Worm (Caenorhabditis elegans) whole organism, L1 larva: Measurements from ENCODE around the gene F09F9.3.

Source experiments
- C04F5.9 ChIP-seq: sonication (generic microtip); optimal IDR thresholded peaks from 2 replicates; lab custom pipeline; 2016; ENCODE audit warnings: missing genetic modification characterization, missing compliant biosample characterization
- C16A3.4 ChIP-seq: fragments of 150-350 bp; optimal IDR thresholded peaks from 2 replicates; lab custom pipeline; 2014; ENCODE audit warnings: missing biosample characterization, missing genetic modification characterization
- F16B12.6 ChIP-seq: fragments of 150-350 bp; optimal IDR thresholded peaks from 2 replicates; lab custom pipeline; 2014; ENCODE audit warnings: missing biosample characterization, missing genetic modification characterization
- Y116A8C.19 ChIP-seq: sonication (generic microtip); optimal IDR thresholded peaks from 2 replicates; lab custom pipeline; 2016; ENCODE audit warnings: missing compliant biosample characterization, missing genetic modification characterization, borderline replicate concordance
- aha-1 ChIP-seq: fragments of 150-350 bp; optimal IDR thresholded peaks from 2 replicates; lab custom pipeline; 2014; ENCODE audit warnings: missing biosample characterization, missing genetic modification characterization
- alr-1 ChIP-seq: fragments of 200-800 bp; sonication (Bioruptor generic); optimal IDR thresholded peaks from 2 replicates; lab custom pipeline; 2018; ENCODE audit warnings: borderline replicate concordance, mild to moderate bottlenecking, missing genetic modification characterization, missing compliant biosample characterization
- ama-1 ChIP-seq: fragments of 150-350 bp; optimal IDR thresholded peaks from 2 replicates; lab custom pipeline; 2014
- ceh-63 ChIP-seq: fragments of 200-800 bp; sonication (Bioruptor generic); optimal IDR thresholded peaks from 2 replicates; lab custom pipeline; 2018; ENCODE audit warnings: mild to moderate bottlenecking, missing genetic modification characterization, missing compliant biosample characterization
- ceh-8 ChIP-seq: fragments of 200-800 bp; sonication (Bioruptor generic); optimal IDR thresholded peaks from 2 replicates; lab custom pipeline; 2018; ENCODE audit warnings: mild to moderate bottlenecking, missing genetic modification characterization, moderate library complexity, missing compliant biosample characterization
- ceh-82 ChIP-seq, 3 experiments: fragments of 150-350 bp in 1 of 3; sonication (generic microtip) in 2 of 3; optimal IDR thresholded peaks; 2 replicates each; lab custom pipeline; 2014 to 2017; ENCODE audit warnings: missing biosample characterization in 3 of 3, missing genetic modification characterization in 3 of 3
- ceh-90 ChIP-seq: sonication (generic microtip); optimal IDR thresholded peaks from 2 replicates; lab custom pipeline; 2016; ENCODE audit warnings: missing genetic modification characterization, missing compliant biosample characterization
- ces-1 ChIP-seq: fragments of 150-350 bp; optimal IDR thresholded peaks from 2 replicates; lab custom pipeline; 2014; ENCODE audit warnings: missing biosample characterization, missing genetic modification reagents, missing genetic modification characterization
- dpl-1 ChIP-seq, 3 experiments: fragments of 150-350 bp in 2 of 3; sonication (generic microtip) in 1 of 3; optimal IDR thresholded peaks; 2 replicates each; lab custom pipeline; 2014 to 2017; ENCODE audit warnings: missing biosample characterization in 3 of 3, missing genetic modification characterization in 3 of 3, missing genetic modification reagents in 3 of 3
- dsc-1 ChIP-seq: sonication (generic microtip); optimal IDR thresholded peaks from 2 replicates; lab custom pipeline; 2016; ENCODE audit warnings: mild to moderate bottlenecking, missing genetic modification characterization, missing compliant biosample characterization
- efl-1 ChIP-seq, 4 experiments: fragments of 150-350 bp; optimal IDR thresholded peaks in 3 of 4; peaks in 1 of 4; 1 replicate in 1 of 4; 2 replicates in 3 of 4; lab custom pipeline; 2014; ENCODE audit warnings: missing biosample characterization in 2 of 4, missing genetic modification characterization in 2 of 4, missing genetic modification reagents in 2 of 4
- efl-3 ChIP-seq: fragments of 200-800 bp; sonication (Bioruptor generic); optimal IDR thresholded peaks from 2 replicates; lab custom pipeline; 2018; ENCODE audit warnings: mild to moderate bottlenecking, missing genetic modification characterization, missing compliant biosample characterization
- elt-2 ChIP-seq: sonication (generic microtip); optimal IDR thresholded peaks from 2 replicates; lab custom pipeline; 2016; ENCODE audit warnings: missing genetic modification characterization, mild to moderate bottlenecking, inconsistent platforms, missing compliant biosample characterization, missing genetic modification reagents
- elt-3 ChIP-seq, 6 experiments: fragments of 150-350 bp in 1 of 6; sonication (generic microtip); optimal IDR thresholded peaks; 2 replicates each; lab custom pipeline; 2017 to 2018; ENCODE audit warnings: missing biosample characterization in 6 of 6, missing genetic modification characterization in 6 of 6, inconsistent platforms in 1 of 6
- fkh-10 ChIP-seq: sonication (generic microtip); optimal IDR thresholded peaks from 2 replicates; lab custom pipeline; 2017; ENCODE audit warnings: missing biosample characterization, missing genetic modification reagents, missing genetic modification characterization
- fkh-4 ChIP-seq: sonication (generic microtip); optimal IDR thresholded peaks from 2 replicates; lab custom pipeline; 2016; ENCODE audit warnings: missing compliant biosample characterization, missing genetic modification characterization, borderline replicate concordance
- grh-1 ChIP-seq: fragments of 200-800 bp; sonication (Bioruptor generic); IDR thresholded peaks from 2 replicates; pipeline ENCODE4 v1.3.6; 2022; ENCODE audit warnings: missing genetic modification reagents, missing genetic modification characterization, missing compliant biosample characterization
- hlh-17 ChIP-seq: fragments of 200-800 bp; sonication (Bioruptor generic); optimal IDR thresholded peaks from 2 replicates; lab custom pipeline; 2018; ENCODE audit warnings: missing genetic modification characterization, mild to moderate bottlenecking, missing compliant biosample characterization, moderate library complexity, borderline replicate concordance
- hlh-4 ChIP-seq: sonication (generic microtip); optimal IDR thresholded peaks from 2 replicates; lab custom pipeline; 2016; ENCODE audit warnings: mild to moderate bottlenecking, missing genetic modification characterization, missing compliant biosample characterization
- hpl-2 ChIP-seq: fragments of 150-350 bp; optimal IDR thresholded peaks from 2 replicates; lab custom pipeline; 2014; ENCODE audit warnings: missing biosample characterization, missing genetic modification reagents, missing genetic modification characterization
- irx-1 ChIP-seq: sonication (generic microtip); optimal IDR thresholded peaks from 2 replicates; lab custom pipeline; 2016; ENCODE audit warnings: missing genetic modification characterization, missing compliant biosample characterization
- jun-1 ChIP-seq: fragments of 150-350 bp; optimal IDR thresholded peaks from 2 replicates; lab custom pipeline; 2014; ENCODE audit warnings: missing biosample characterization, missing genetic modification reagents, missing genetic modification characterization
- lin-14 ChIP-seq: fragments of 200-800 bp; sonication (Bioruptor generic); optimal IDR thresholded peaks from 2 replicates; lab custom pipeline; 2018; ENCODE audit warnings: mild to moderate bottlenecking, missing genetic modification characterization, moderate library complexity, missing compliant biosample characterization
- lin-15B ChIP-seq: fragments of 150-350 bp; sonication (generic microtip); optimal IDR thresholded peaks from 3 replicates; lab custom pipeline; 2014; ENCODE audit warnings: missing biosample characterization, missing genetic modification characterization
- lin-39 ChIP-seq: fragments of 150-350 bp; optimal IDR thresholded peaks from 2 replicates; lab custom pipeline; 2014; ENCODE audit warnings: missing biosample characterization, missing genetic modification reagents, missing genetic modification characterization
- lsy-2 ChIP-seq, 2 experiments: fragments of 150-350 bp; optimal IDR thresholded peaks; 2 replicates each; lab custom pipeline; 2014; ENCODE audit warnings: missing biosample characterization in 2 of 2, missing genetic modification characterization in 2 of 2
- mef-2 ChIP-seq: fragments of 150-350 bp; optimal IDR thresholded peaks from 2 replicates; lab custom pipeline; 2014; ENCODE audit warnings: missing biosample characterization, missing genetic modification characterization
- mep-1 ChIP-seq: fragments of 150-350 bp; optimal IDR thresholded peaks from 2 replicates; lab custom pipeline; 2014; ENCODE audit warnings: missing biosample characterization, missing genetic modification characterization
- nhr-11 ChIP-seq: fragments of 150-350 bp; optimal IDR thresholded peaks from 2 replicates; lab custom pipeline; 2014; ENCODE audit warnings: missing biosample characterization, missing genetic modification characterization
- nhr-12 ChIP-seq: sonication (generic microtip); optimal IDR thresholded peaks from 2 replicates; lab custom pipeline; 2017; ENCODE audit warnings: missing biosample characterization, missing genetic modification characterization
- nhr-19 ChIP-seq: fragments of 200-800 bp; sonication (Bioruptor generic); conservative IDR thresholded peaks from 2 replicates; pipeline ENCODE4 v1.3.6; 2022; ENCODE audit warnings: missing genetic modification characterization, missing compliant biosample characterization
- nhr-20 ChIP-seq: sonication (generic microtip); optimal IDR thresholded peaks from 2 replicates; lab custom pipeline; 2016; ENCODE audit warnings: mild to moderate bottlenecking, missing genetic modification characterization, missing compliant biosample characterization
- nhr-28 ChIP-seq: fragments of 150-350 bp; optimal IDR thresholded peaks from 2 replicates; lab custom pipeline; 2014; ENCODE audit warnings: missing biosample characterization, missing genetic modification characterization
- nhr-76 ChIP-seq: sonication (generic microtip); optimal IDR thresholded peaks from 2 replicates; lab custom pipeline; 2017; ENCODE audit warnings: missing biosample characterization, missing genetic modification characterization
- nhr-77 ChIP-seq: fragments of 150-350 bp; optimal IDR thresholded peaks from 2 replicates; lab custom pipeline; 2014; ENCODE audit warnings: missing biosample characterization, missing genetic modification characterization
- nhr-84 ChIP-seq: sonication (generic microtip); optimal IDR thresholded peaks from 2 replicates; lab custom pipeline; 2017; ENCODE audit warnings: missing biosample characterization, missing genetic modification characterization
- nhr-85 ChIP-seq: sonication (generic microtip); peaks from one replicate; lab custom pipeline; 2016; ENCODE audit warnings: missing genetic modification characterization, inconsistent platforms, missing compliant biosample characterization
- pax-3 ChIP-seq: fragments of 200-800 bp; sonication (Bioruptor generic); optimal IDR thresholded peaks from 2 replicates; lab custom pipeline; 2018; ENCODE audit warnings: mild to moderate bottlenecking, missing genetic modification characterization, moderate library complexity, missing compliant biosample characterization
- rnt-1 ChIP-seq: sonication (generic microtip); optimal IDR thresholded peaks from 2 replicates; lab custom pipeline; 2016; ENCODE audit warnings: mild to moderate bottlenecking, missing genetic modification characterization, moderate library complexity, missing compliant biosample characterization
- snpc-4 ChIP-seq: fragments of 150-350 bp; optimal IDR thresholded peaks from 2 replicates; lab custom pipeline; 2014; ENCODE audit warnings: missing biosample characterization, missing genetic modification characterization
- snu-23 ChIP-seq: sonication (generic microtip); optimal IDR thresholded peaks from 2 replicates; lab custom pipeline; 2016; ENCODE audit warnings: missing genetic modification characterization, missing compliant biosample characterization
- sptf-1 ChIP-seq: fragments of 150-350 bp; optimal IDR thresholded peaks from 2 replicates; lab custom pipeline; 2014; ENCODE audit warnings: missing biosample characterization, missing genetic modification characterization
- sup-37 ChIP-seq: fragments of 200-800 bp; sonication (Bioruptor generic); optimal IDR thresholded peaks from 2 replicates; lab custom pipeline; 2018; ENCODE audit warnings: mild to moderate bottlenecking, missing genetic modification characterization, missing compliant biosample characterization
- swsn-7 ChIP-seq: sonication (generic microtip); optimal IDR thresholded peaks from 2 replicates; lab custom pipeline; 2016; ENCODE audit warnings: missing genetic modification characterization, missing compliant biosample characterization
- tbx-2 ChIP-seq: sonication (generic microtip); optimal IDR thresholded peaks from 2 replicates; lab custom pipeline; 2016; ENCODE audit warnings: missing genetic modification characterization, missing compliant biosample characterization
- unc-30 ChIP-seq: sonication (generic microtip); optimal IDR thresholded peaks from 2 replicates; lab custom pipeline; 2017; ENCODE audit warnings: missing biosample characterization, missing genetic modification characterization
- unc-62 ChIP-seq: fragments of 150-350 bp; optimal IDR thresholded peaks from 2 replicates; lab custom pipeline; 2014; ENCODE audit warnings: missing biosample characterization, missing genetic modification reagents, missing genetic modification characterization
- unc-98 ChIP-seq: fragments of 200-800 bp; sonication (Bioruptor generic); IDR thresholded peaks from 2 replicates; pipeline ENCODE4 v1.3.6; 2022; ENCODE audit warnings: missing genetic modification characterization, missing compliant biosample characterization
- zag-1 ChIP-seq: fragments of 150-350 bp; optimal IDR thresholded peaks from 2 replicates; lab custom pipeline; 2014; ENCODE audit warnings: missing biosample characterization, missing genetic modification characterization
- ztf-4 ChIP-seq: fragments of 150-350 bp; optimal IDR thresholded peaks from 2 replicates; lab custom pipeline; 2014; ENCODE audit warnings: missing biosample characterization, missing genetic modification characterization

The F09F9.3 gene

ce11 chrX:4132243-4132642 is 11.4 kb upstream of the F09F9.3 start (continued):
- TF ChIP-seq swsn-7 (tag; lab: Kevin White, UChicago) (peak; percentile 9), unc-98 (GFP tag; lab: Robert Waterston, UW) (no peak), hlh-17 (no peak), lsy-2 (tag; optimal IDR thresholded peaks at IDR 0.05; lab: Kevin White, UChicago) (peak in 1 of 2 experiments; percentile 20), ceh-82 (tag; optimal IDR thresholded peaks at IDR 0.05; lab: Kevin White, UChicago) (no peak), unc-62 (GFP tag; lab: Kevin White, UChicago) (no peak), ces-1 (GFP tag; lab: Kevin White, UChicago) (no peak), nhr-19 (GFP tag; lab: Robert Waterston, UW) (peak; percentile 71), nhr-28 (no peak), nhr-20 (tag; lab: Kevin White, UChicago) (peak; percentile 69), ama-1 (lab: Kevin White, UChicago) (no peak), lin-39 (tag; lab: Kevin White, UChicago) (no peak), alr-1 (tag; lab: Kevin White, UChicago) (no peak), pax-3 (no peak), tbx-2 (tag; lab: Kevin White, UChicago) (peak; percentile 80), hlh-4 (no peak), grh-1 (GFP tag; lab: Robert Waterston, UW) (no peak), rnt-1 (tag; lab: Kevin White, UChicago) (peak; percentile 53), mep-1 (no peak), efl-3 (no peak), snu-23 (GFP tag; lab: Kevin White, UChicago) (peak; percentile 61), dsc-1 (tag; lab: Kevin White, UChicago) (no peak), lin-14 (peak; percentile 77), efl-1 (optimal IDR thresholded peaks at IDR 0.05; lab: Kevin White, UChicago) (no peak), efl-1 (GFP tag; optimal IDR thresholded peaks at IDR 0.05 in 1 of 2; lab: Kevin White, UChicago) (no peak), C04F5.9 (tag; lab: Kevin White, UChicago) (no peak), nhr-76 (tag; lab: Kevin White, UChicago) (no peak), elt-2 (tag; lab: Kevin White, UChicago) (no peak), ztf-4 (tag; lab: Kevin White, UChicago) (peak; percentile 72), elt-3 (tag; optimal IDR thresholded peaks at IDR 0.05; lab: Kevin White, UChicago) (peak in 2 of 6 experiments; percentile 22 to 48), mef-2 (tag; lab: Kevin White, UChicago) (no peak), zag-1 (tag; lab: Kevin White, UChicago) (no peak), fkh-10 (GFP tag; lab: Kevin White, UChicago) (no peak), aha-1 (tag; lab: Kevin White, UChicago) (no peak), dpl-1 (GFP tag; optimal IDR thresholded peaks at IDR 0.05; lab: Kevin White, UChicago) (no peak), irx-1 (tag; lab: Kevin White, UChicago) (no peak), Y116A8C.19 (tag; lab: Kevin White, UChicago) (no peak), lin-15B (tag; lab: Kevin White, UChicago) (no peak), nhr-11 (tag; lab: Kevin White, UChicago) (no peak), nhr-84 (tag; lab: Kevin White, UChicago) (no peak), jun-1 (no peak), hpl-2 (GFP tag; lab: Kevin White, UChicago) (no peak), unc-30 (tag; lab: Kevin White, UChicago) (no peak), sptf-1 (no peak), C16A3.4 (tag; lab: Kevin White, UChicago) (no peak), ceh-8 (GFP tag; lab: Kevin White, UChicago) (no peak), ceh-63 (no peak), nhr-77 (tag; lab: Kevin White, UChicago) (no peak), F16B12.6 (tag; lab: Kevin White, UChicago) (no peak), snpc-4 (tag; lab: Kevin White, UChicago) (no peak), nhr-85 (peak; percentile 91), fkh-4 (tag; lab: Kevin White, UChicago) (no peak), ceh-90 (tag; lab: Kevin White, UChicago) (no peak), sup-37 (GFP tag; lab: Kevin White, UChicago) (no peak), nhr-12 (tag; lab: Kevin White, UChicago) (no peak)
